Fruit fly (Drosophila melanogaster): Measurements from ENCODE around the gene miple2.

miple2 gene

DNA sequence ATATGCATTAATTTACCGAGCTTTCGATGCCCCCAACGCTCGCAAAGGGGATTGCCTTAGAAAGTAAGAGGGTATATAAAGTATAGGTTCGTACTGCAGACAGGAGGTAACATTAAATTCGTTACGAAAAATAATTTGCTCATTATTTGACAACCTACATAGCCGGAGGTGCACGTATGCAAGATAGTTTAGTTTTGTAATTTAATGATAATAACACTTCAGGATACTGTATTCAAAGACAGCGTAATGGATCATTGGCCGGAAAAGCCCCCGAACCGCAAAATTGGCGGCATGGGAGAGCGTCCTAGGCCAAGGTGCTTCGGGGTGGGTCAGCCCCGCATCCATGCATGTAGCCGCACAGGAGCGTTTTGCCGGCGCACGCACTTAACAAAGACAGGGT is 41.3 kb downstream of the miple2 start:
- TF ChIP-seq CG8632 (GFP tag; optimal IDR thresholded peaks at IDR 0.05) (no peak), dac (GFP tag; optimal IDR thresholded peaks at IDR 0.05) (no peak), CG6808 (GFP tag; optimal IDR thresholded peaks at IDR 0.05) (no peak), Met (GFP tag; optimal IDR thresholded peaks at IDR 0.05) (no peak), CG1621 (tag; optimal IDR thresholded peaks at IDR 0.05) (no peak), CG11762 (GFP tag; optimal IDR thresholded peaks at IDR 0.05; ENCODE audit: insufficient read depth) (no peak), fkh (GFP tag; optimal IDR thresholded peaks at IDR 0.05) (no peak), achi (GFP tag; optimal IDR thresholded peaks at IDR 0.05) (no peak), Blimp-1 (GFP tag; optimal IDR thresholded peaks at IDR 0.05) (no peak), Eip93F (GFP tag; optimal IDR thresholded peaks at IDR 0.05) (no peak), CG10631 (GFP tag; optimal IDR thresholded peaks at IDR 0.05) (no peak), Hr4 (GFP tag; optimal IDR thresholded peaks at IDR 0.05) (no peak), Lpt (GFP tag; optimal IDR thresholded peaks at IDR 0.05) (no peak), CG7368 (GFP tag; optimal IDR thresholded peaks at IDR 0.05) (no peak), CG6792 (GFP tag; optimal IDR thresholded peaks at IDR 0.05) (no peak)

DNA sequence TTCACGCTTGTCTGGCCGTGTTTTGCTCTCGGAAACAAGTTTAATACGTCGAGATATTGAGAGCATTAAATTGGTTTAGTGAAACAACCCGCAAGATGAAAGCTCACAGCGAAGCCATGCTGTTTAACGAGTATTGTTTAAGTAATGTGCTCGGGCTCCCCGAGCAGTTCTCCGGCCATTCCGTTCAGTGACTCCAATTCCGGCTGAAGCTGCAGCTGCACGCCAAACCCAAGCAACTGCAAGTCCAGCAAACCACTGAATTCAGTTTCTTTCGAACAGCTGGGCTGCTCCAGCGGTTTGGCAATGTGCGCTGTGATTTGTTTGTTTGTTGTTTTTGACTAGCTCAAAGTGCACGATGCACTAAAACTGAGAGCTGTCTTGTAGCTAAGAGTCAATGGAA is 44.1 kb downstream of the miple2 start:
- peak; percentile 64 for TF ChIP-seq CG1621 (tag; optimal IDR thresholded peaks at IDR 0.05)
- TF ChIP-seq CG16779 (tag; optimal IDR thresholded peaks at IDR 0.05) = no peak

DNA sequence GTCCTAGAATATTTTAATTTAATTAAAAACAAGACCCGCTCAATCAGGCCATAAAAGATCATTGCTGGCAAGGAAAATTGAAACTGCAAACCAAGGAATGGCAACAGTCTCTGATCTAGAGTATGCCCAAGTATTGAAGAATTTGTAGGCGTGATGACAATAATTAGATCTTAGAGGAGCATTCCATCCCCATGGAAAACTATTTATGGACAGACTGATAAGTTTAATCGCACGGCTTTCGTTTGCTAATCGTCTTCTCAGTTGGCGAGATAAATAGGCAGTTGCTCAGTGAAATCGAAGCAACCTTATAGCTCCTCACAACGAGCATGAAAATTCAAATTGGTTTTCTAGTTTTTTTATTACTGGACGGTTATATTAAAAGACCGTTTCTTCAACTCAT is 45.8 kb downstream of the miple2 start, which contains the start of gene ddbt:
Gene ddbt (plus strand): TSS at position 301 of the 400 bp plus-strand sequence.
- no peak for TF ChIP-seq CG16779 (tag; optimal IDR thresholded peaks at IDR 0.05)
- no peak for TF ChIP-seq CG10669 (GFP tag; optimal IDR thresholded peaks at IDR 0.05)
- no peak for TF ChIP-seq salr (GFP tag; optimal IDR thresholded peaks at IDR 0.05)
- no peak for TF ChIP-seq CG6808 (GFP tag; optimal IDR thresholded peaks at IDR 0.05)
- no peak for TF ChIP-seq CG11902 (GFP tag; optimal IDR thresholded peaks at IDR 0.05)

DNA sequence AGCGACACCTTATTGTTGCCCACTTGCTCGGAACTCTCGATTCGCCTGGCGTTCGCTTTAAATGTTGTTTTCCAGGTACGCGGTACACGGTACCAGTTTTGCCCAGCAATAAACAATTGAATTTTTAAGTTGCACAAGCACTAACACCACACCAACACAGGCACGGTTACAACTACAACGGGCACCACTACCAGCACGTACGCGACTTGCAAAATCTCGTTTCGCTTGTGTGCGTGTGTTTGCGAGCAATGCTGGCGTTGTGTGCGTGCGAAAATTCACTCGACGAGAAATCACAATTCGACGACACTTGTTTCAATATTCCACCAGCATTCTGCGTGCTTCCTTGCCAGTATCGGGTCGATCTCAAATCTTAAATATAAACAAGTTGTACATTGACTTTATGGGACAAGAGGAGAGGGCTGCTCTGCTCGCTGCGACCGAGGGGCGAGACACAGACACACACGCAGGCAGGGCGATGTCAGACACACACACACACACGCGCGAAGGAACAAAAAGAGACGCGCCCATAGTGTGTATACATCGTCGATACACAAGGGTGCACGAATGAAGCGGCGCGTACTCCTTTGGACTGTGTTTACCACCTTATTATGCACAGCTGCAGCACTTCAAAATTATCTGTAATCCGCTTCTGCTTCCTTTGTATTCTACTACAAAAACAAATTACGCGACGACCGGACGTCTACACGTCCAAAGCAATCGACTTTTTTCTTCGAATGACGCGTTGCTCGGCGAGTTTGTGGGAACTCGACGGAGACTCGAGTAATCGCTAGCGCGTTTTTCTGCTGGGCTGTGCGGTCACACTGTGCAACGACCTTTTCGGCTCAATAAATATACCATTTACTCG is 48.4 kb downstream of the miple2 start, which contains the start of gene fwd:
Gene fwd (minus strand): TSS at position 740 of the 865 bp plus-strand sequence.
- peak; percentile 66 to 73 for TF ChIP-seq ss (GFP tag; optimal IDR thresholded peaks at IDR 0.05)
- no peak for TF ChIP-seq Hr38 (GFP tag; optimal IDR thresholded peaks at IDR 0.05)
- TF ChIP-seq CG9139 (GFP tag; optimal IDR thresholded peaks at IDR 0.05) = peak; percentile 36
- TF ChIP-seq lz (GFP tag; optimal IDR thresholded peaks at IDR 0.05) = no peak
- peak; percentile 20 for TF ChIP-seq CG1621 (tag; optimal IDR thresholded peaks at IDR 0.05)
- TF ChIP-seq CG11294 (GFP tag; IDR thresholded peaks at IDR 0.05) = no peak
- no peak for TF ChIP-seq CG7368 (GFP tag; optimal IDR thresholded peaks at IDR 0.05)
- peak; percentile 46 for TF ChIP-seq Eip78C (GFP tag)
- TF ChIP-seq CG11902 (GFP tag; optimal IDR thresholded peaks at IDR 0.05) = no peak
- TF ChIP-seq fd59A (GFP tag; optimal IDR thresholded peaks at IDR 0.05) = no peak
- TF ChIP-seq salr (GFP tag; optimal IDR thresholded peaks at IDR 0.05) = no peak
- TF ChIP-seq Sox15 (GFP tag; optimal IDR thresholded peaks at IDR 0.05) = no peak
- TF ChIP-seq CG8319 (GFP tag; optimal IDR thresholded peaks at IDR 0.05) = no peak
- no peak for TF ChIP-seq CG6792 (GFP tag; optimal IDR thresholded peaks at IDR 0.05)
- no peak for TF ChIP-seq CG10631 (GFP tag; optimal IDR thresholded peaks at IDR 0.05)
- no peak for TF ChIP-seq Eip75B (GFP tag; optimal IDR thresholded peaks at IDR 0.05)
- TF ChIP-seq acj6 (GFP tag; optimal IDR thresholded peaks at IDR 0.05) = no peak
- TF ChIP-seq eg (GFP tag; IDR thresholded peaks at IDR 0.05) = no peak
- TF ChIP-seq Ets21C (GFP tag; optimal IDR thresholded peaks at IDR 0.05) = no peak
- TF ChIP-seq CG34406 (GFP tag; optimal IDR thresholded peaks at IDR 0.05) = no peak
- peak; percentile 19 for TF ChIP-seq Lpt (GFP tag; optimal IDR thresholded peaks at IDR 0.05)
- TF ChIP-seq Ets96B (tag; optimal IDR thresholded peaks at IDR 0.05) = no peak
- TF ChIP-seq CG10669 (GFP tag; optimal IDR thresholded peaks at IDR 0.05) = no peak
- no peak for TF ChIP-seq Blimp-1 (GFP tag; optimal IDR thresholded peaks at IDR 0.05)
- no peak for TF ChIP-seq achi (GFP tag; optimal IDR thresholded peaks at IDR 0.05)
- 0 out of 2 replicates have a peak, but pooled peaks have one; percentile 6 for TF ChIP-seq CG15336 (GFP tag; IDR thresholded peaks at IDR 0.05)
- TF ChIP-seq Gug (GFP tag; IDR thresholded peaks at IDR 0.05) = no peak
- TF ChIP-seq Sox102F (GFP tag; optimal IDR thresholded peaks at IDR 0.05) = no peak
- no peak for TF ChIP-seq esn (GFP tag; optimal IDR thresholded peaks at IDR 0.05)
- TF ChIP-seq cyc (GFP tag; optimal IDR thresholded peaks at IDR 0.05) = no peak
- TF ChIP-seq dsx (GFP tag; optimal IDR thresholded peaks at IDR 0.05; ENCODE audit: poor library complexity, severe bottlenecking) = peak; percentile 14
- no peak for TF ChIP-seq Eip93F (GFP tag; optimal IDR thresholded peaks at IDR 0.05)
- no peak for TF ChIP-seq OdsH (GFP tag; optimal IDR thresholded peaks at IDR 0.05)
- no peak for TF ChIP-seq dac (GFP tag; optimal IDR thresholded peaks at IDR 0.05)
- TF ChIP-seq Hr4 (GFP tag; optimal IDR thresholded peaks at IDR 0.05) = no peak
- TF ChIP-seq CG6854 (GFP tag; optimal IDR thresholded peaks at IDR 0.05) = peak; percentile 62
